Worm (Caenorhabditis elegans) whole organism, L3 larva: ENCODE measurements around the gene ttll-5.

Source experiments
- ZK546.5 ChIP-seq: sonication (generic microtip); optimal IDR thresholded peaks from 2 replicates; lab custom pipeline; 2017; ENCODE audit warnings: missing biosample characterization, missing genetic modification characterization
- aly-2 ChIP-seq: fragments of 150-350 bp; optimal IDR thresholded peaks from 2 replicates; lab custom pipeline; 2014; ENCODE audit warnings: missing biosample characterization, missing genetic modification characterization
- ama-1 ChIP-seq: fragments of 150-350 bp; optimal IDR thresholded peaks from 2 replicates; lab custom pipeline; 2018
- ceh-16 ChIP-seq: sonication (generic microtip); optimal IDR thresholded peaks from 2 replicates; lab custom pipeline; 2017; ENCODE audit warnings: missing biosample characterization, missing genetic modification characterization
- ceh-28 ChIP-seq: fragments of 150-350 bp; optimal IDR thresholded peaks from 2 replicates; lab custom pipeline; 2014; ENCODE audit warnings: missing biosample characterization, missing genetic modification reagents, missing genetic modification characterization
- ceh-82 ChIP-seq: fragments of 150-350 bp; optimal IDR thresholded peaks from 2 replicates; lab custom pipeline; 2014; ENCODE audit warnings: missing biosample characterization, missing genetic modification characterization
- ceh-9 ChIP-seq: sonication (generic microtip); optimal IDR thresholded peaks from 2 replicates; lab custom pipeline; 2018; ENCODE audit warnings: missing biosample characterization, missing genetic modification characterization
- daf-12 ChIP-seq: fragments of 150-350 bp; optimal IDR thresholded peaks from 2 replicates; lab custom pipeline; 2014; ENCODE audit warnings: missing biosample characterization, missing genetic modification reagents, missing genetic modification characterization
- egl-27 ChIP-seq: sonication (generic microtip); optimal IDR thresholded peaks from 4 replicates; lab custom pipeline; 2017; ENCODE audit warnings: missing biosample characterization, missing genetic modification reagents, missing genetic modification characterization
- egl-5 ChIP-seq: fragments of 150-350 bp; optimal IDR thresholded peaks from 2 replicates; lab custom pipeline; 2017; ENCODE audit warnings: missing biosample characterization, missing genetic modification reagents, missing genetic modification characterization, inconsistent platforms
- elt-1 ChIP-seq: fragments of 150-350 bp; optimal IDR thresholded peaks from 2 replicates; lab custom pipeline; 2014; ENCODE audit warnings: missing biosample characterization, missing genetic modification characterization
- elt-3 ChIP-seq, 3 experiments: fragments of 150-350 bp in 1 of 3; sonication (generic microtip) in 2 of 3; optimal IDR thresholded peaks; 2 replicates in 2 of 3; 4 replicates in 1 of 3; lab custom pipeline; 2014 to 2017; ENCODE audit warnings: missing biosample characterization in 3 of 3, missing genetic modification characterization in 3 of 3
- eor-1 ChIP-seq, 2 experiments: fragments of 150-350 bp; optimal IDR thresholded peaks; 2 replicates each; lab custom pipeline; 2014 to 2018; ENCODE audit warnings: missing biosample characterization in 2 of 2, missing genetic modification characterization in 2 of 2
- fkh-10 ChIP-seq: sonication (generic microtip); optimal IDR thresholded peaks from 2 replicates; lab custom pipeline; 2017; ENCODE audit warnings: missing biosample characterization, missing genetic modification reagents, missing genetic modification characterization
- fkh-2 ChIP-seq: fragments of 150-350 bp; optimal IDR thresholded peaks from 2 replicates; lab custom pipeline; 2014; ENCODE audit warnings: missing biosample characterization, missing genetic modification reagents, missing genetic modification characterization
- fos-1 ChIP-seq: fragments of 150-350 bp; optimal IDR thresholded peaks from 2 replicates; lab custom pipeline; 2014; ENCODE audit warnings: missing biosample characterization, missing genetic modification characterization
- hmg-11 ChIP-seq: sonication (generic microtip); optimal IDR thresholded peaks from 2 replicates; lab custom pipeline; 2016; ENCODE audit warnings: missing genetic modification characterization, missing compliant biosample characterization
- jun-1 ChIP-seq: fragments of 150-350 bp; optimal IDR thresholded peaks from 2 replicates; lab custom pipeline; 2014; ENCODE audit warnings: missing biosample characterization, missing genetic modification reagents, missing genetic modification characterization
- lin-15B ChIP-seq: fragments of 150-350 bp; optimal IDR thresholded peaks from 2 replicates; lab custom pipeline; 2014; ENCODE audit warnings: missing biosample characterization, missing genetic modification characterization
- lin-39 ChIP-seq: fragments of 150-350 bp; optimal IDR thresholded peaks from 2 replicates; lab custom pipeline; 2018; ENCODE audit warnings: missing biosample characterization, missing genetic modification reagents, missing genetic modification characterization
- lsy-12 ChIP-seq: sonication (generic microtip); optimal IDR thresholded peaks from 2 replicates; lab custom pipeline; 2016; ENCODE audit warnings: mild to moderate bottlenecking, missing genetic modification characterization, missing compliant biosample characterization
- mdl-1 ChIP-seq: fragments of 150-350 bp; optimal IDR thresholded peaks from 2 replicates; lab custom pipeline; 2014; ENCODE audit warnings: missing biosample characterization, missing genetic modification characterization
- mml-1 ChIP-seq: fragments of 150-350 bp; sonication (generic microtip); optimal IDR thresholded peaks from 3 replicates; lab custom pipeline; 2014; ENCODE audit warnings: missing biosample characterization, missing genetic modification characterization
- nfya-1 ChIP-seq: sonication (generic microtip); optimal IDR thresholded peaks from 2 replicates; lab custom pipeline; 2017; ENCODE audit warnings: missing genetic modification characterization, mild to moderate bottlenecking, missing compliant biosample characterization, antibody characterized with exemption, moderate library complexity; ENCODE audit not compliant: insufficient read depth
- nhr-11 ChIP-seq: fragments of 150-350 bp; optimal IDR thresholded peaks from 2 replicates; lab custom pipeline; 2014; ENCODE audit warnings: missing biosample characterization, missing genetic modification characterization
- nhr-12 ChIP-seq: fragments of 150-350 bp; optimal IDR thresholded peaks from 2 replicates; lab custom pipeline; 2014; ENCODE audit warnings: missing biosample characterization, missing genetic modification characterization
- nhr-23 ChIP-seq: fragments of 150-350 bp; optimal IDR thresholded peaks from 2 replicates; lab custom pipeline; 2014; ENCODE audit warnings: missing biosample characterization, missing genetic modification reagents, missing genetic modification characterization
- nhr-237 ChIP-seq: fragments of 150-350 bp; optimal IDR thresholded peaks from 2 replicates; lab custom pipeline; 2014; ENCODE audit warnings: missing biosample characterization, missing genetic modification characterization
- nhr-25 ChIP-seq: sonication (generic microtip); optimal IDR thresholded peaks from 2 replicates; lab custom pipeline; 2017; ENCODE audit warnings: missing biosample characterization, missing genetic modification characterization
- nhr-28 ChIP-seq: fragments of 150-350 bp; optimal IDR thresholded peaks from 2 replicates; lab custom pipeline; 2014; ENCODE audit warnings: missing biosample characterization, missing genetic modification characterization
- nhr-43 ChIP-seq: sonication (generic microtip); optimal IDR thresholded peaks from 2 replicates; lab custom pipeline; 2016; ENCODE audit warnings: mild to moderate bottlenecking, missing genetic modification characterization, missing compliant biosample characterization; ENCODE audit not compliant: poor library complexity, severe bottlenecking
- nhr-67 ChIP-seq: fragments of 150-350 bp; optimal IDR thresholded peaks from 2 replicates; lab custom pipeline; 2014; ENCODE audit warnings: missing biosample characterization, missing genetic modification characterization
- nhr-76 ChIP-seq: fragments of 150-350 bp; sonication (generic microtip); optimal IDR thresholded peaks from 5 replicates; lab custom pipeline; 2014; ENCODE audit warnings: missing biosample characterization, missing genetic modification characterization
- nhr-77 ChIP-seq: fragments of 150-350 bp; optimal IDR thresholded peaks from 2 replicates; lab custom pipeline; 2014; ENCODE audit warnings: missing biosample characterization, missing genetic modification characterization
- pha-4 ChIP-seq: fragments of 150-350 bp; optimal IDR thresholded peaks from 2 replicates; lab custom pipeline; 2014; ENCODE audit warnings: missing biosample characterization, missing genetic modification reagents, missing genetic modification characterization
- pqm-1 ChIP-seq: fragments of 150-350 bp; optimal IDR thresholded peaks from 2 replicates; lab custom pipeline; 2017; ENCODE audit warnings: missing biosample characterization, missing genetic modification characterization, inconsistent platforms
- sea-2 ChIP-seq: fragments of 150-350 bp; sonication (generic microtip); optimal IDR thresholded peaks from 4 replicates; lab custom pipeline; 2014; ENCODE audit warnings: missing biosample characterization, missing genetic modification reagents, missing genetic modification characterization
- skn-1 ChIP-seq: fragments of 150-350 bp; optimal IDR thresholded peaks from 2 replicates; lab custom pipeline; 2014; ENCODE audit warnings: missing biosample characterization, missing genetic modification characterization
- snpc-4 ChIP-seq: fragments of 150-350 bp; optimal IDR thresholded peaks from 2 replicates; lab custom pipeline; 2014; ENCODE audit warnings: missing biosample characterization, missing genetic modification characterization
- tbx-2 ChIP-seq: sonication (generic microtip); optimal IDR thresholded peaks from 2 replicates; lab custom pipeline; 2016; ENCODE audit warnings: mild to moderate bottlenecking, missing genetic modification characterization, missing compliant biosample characterization
- unc-39 ChIP-seq: sonication (generic microtip); optimal IDR thresholded peaks from 4 replicates; lab custom pipeline; 2017; ENCODE audit warnings: missing biosample characterization, missing genetic modification characterization
- unc-62 ChIP-seq: fragments of 150-350 bp; sonication (generic microtip); optimal IDR thresholded peaks from 4 replicates; lab custom pipeline; 2014; ENCODE audit warnings: missing biosample characterization, missing genetic modification reagents, missing genetic modification characterization
- zag-1 ChIP-seq: fragments of 150-350 bp; optimal IDR thresholded peaks from 2 replicates; lab custom pipeline; 2014; ENCODE audit warnings: missing biosample characterization, missing genetic modification characterization
- ztf-11 ChIP-seq: fragments of 150-350 bp; optimal IDR thresholded peaks from 2 replicates; lab custom pipeline; 2014; ENCODE audit warnings: missing biosample characterization, missing genetic modification characterization
- ztf-4 ChIP-seq: fragments of 150-350 bp; optimal IDR thresholded peaks from 2 replicates; lab custom pipeline; 2014; ENCODE audit warnings: missing biosample characterization, missing genetic modification characterization

ttll-5 gene

ce11 chrV:11543564-11543963 lies 34.7 kb downstream of the ttll-5 start, which contains the start of gene F38B7.2:
Gene F38B7.2, plus strand, starts transcription at chrV:11543963.
- peak; percentile 28 for TF ChIP-seq egl-27 (tag; lab: Kevin White, UChicago)
- no peak for TF ChIP-seq fkh-2 (tag; lab: Kevin White, UChicago)
- TF ChIP-seq lin-39 = no peak
- peak; percentile 72 for TF ChIP-seq nhr-23
- TF ChIP-seq skn-1 (tag; lab: Kevin White, UChicago) = no peak
- TF ChIP-seq nhr-77 = no peak
- no peak for TF ChIP-seq unc-62 (GFP tag; lab: Kevin White, UChicago)
- TF ChIP-seq zag-1 (tag; lab: Kevin White, UChicago) = no peak
- no peak for TF ChIP-seq elt-3 (tag; optimal IDR thresholded peaks at IDR 0.05; lab: Kevin White, UChicago)
- no peak for TF ChIP-seq mdl-1 (tag; lab: Kevin White, UChicago)
- peak; percentile 29 for TF ChIP-seq elt-1
- no peak for TF ChIP-seq eor-1 (tag; optimal IDR thresholded peaks at IDR 0.05; lab: Kevin White, UChicago)
- no peak for TF ChIP-seq nhr-237
- no peak for TF ChIP-seq nhr-67
- no peak for TF ChIP-seq tbx-2 (tag; lab: Kevin White, UChicago)
- no peak for TF ChIP-seq unc-39 (tag; lab: Kevin White, UChicago)
- peak; percentile 11 for TF ChIP-seq nfya-1
- TF ChIP-seq nhr-11 (tag; lab: Kevin White, UChicago) = no peak
- no peak for TF ChIP-seq ZK546.5 (tag; lab: Kevin White, UChicago)
- TF ChIP-seq jun-1 (tag; lab: Kevin White, UChicago) = no peak
- no peak for TF ChIP-seq ztf-4 (tag; lab: Kevin White, UChicago)
- TF ChIP-seq ceh-28 = no peak
- no peak for TF ChIP-seq pha-4 (tag; lab: Kevin White, UChicago)
- TF ChIP-seq lsy-12 (tag; lab: Kevin White, UChicago) = no peak
- TF ChIP-seq nhr-12 (tag; lab: Kevin White, UChicago) = no peak
- TF ChIP-seq nhr-76 (tag; lab: Kevin White, UChicago) = no peak
- no peak for TF ChIP-seq hmg-11
- TF ChIP-seq snpc-4 (tag; lab: Kevin White, UChicago) = no peak
- no peak for TF ChIP-seq ama-1
- TF ChIP-seq sea-2 (GFP tag; lab: Kevin White, UChicago) = no peak
- TF ChIP-seq nhr-25 (tag; lab: Kevin White, UChicago) = peak; percentile 76
- no peak for TF ChIP-seq lin-15B
- no peak for TF ChIP-seq fkh-10
- TF ChIP-seq ceh-82 (tag; lab: Kevin White, UChicago) = no peak
- TF ChIP-seq aly-2 (tag; lab: Kevin White, UChicago) = no peak
- no peak for TF ChIP-seq egl-5 (tag; lab: Kevin White, UChicago)
- TF ChIP-seq mml-1 (tag; lab: Kevin White, UChicago) = no peak
- TF ChIP-seq ceh-16 = no peak
- TF ChIP-seq daf-12 (tag; lab: Kevin White, UChicago) = no peak
- TF ChIP-seq pqm-1 = no peak
- TF ChIP-seq nhr-43 (tag; lab: Kevin White, UChicago) = peak; percentile 68
- no peak for TF ChIP-seq ceh-9
- no peak for TF ChIP-seq nhr-28 (tag; lab: Kevin White, UChicago)
- no peak for TF ChIP-seq ztf-11 (tag; lab: Kevin White, UChicago)
- TF ChIP-seq fos-1 = no peak

- TF ChIP-seq nhr-237 (no peak), nhr-12 (tag; lab: Kevin White, UChicago) (no peak), nhr-11 (tag; lab: Kevin White, UChicago) (no peak), aly-2 (tag; lab: Kevin White, UChicago) (no peak), nhr-28 (tag; lab: Kevin White, UChicago) (no peak), nhr-23 (no peak), ZK546.5 (tag; lab: Kevin White, UChicago) (no peak), ama-1 (no peak), elt-3 (tag; optimal IDR thresholded peaks at IDR 0.05; lab: Kevin White, UChicago) (no peak), egl-5 (tag; lab: Kevin White, UChicago) (no peak), tbx-2 (tag; lab: Kevin White, UChicago) (no peak), ceh-16 (no peak)
Observed at ce11 chrV:11545227-11545626, 36.4 kb downstream of the ttll-5 start, which contains the start of gene F38B7.10. Gene F38B7.10, plus strand, starts transcription at chrV:11545527.
